Worm (Caenorhabditis elegans): Measurements from ENCODE around the gene H40L08.3.

DNA sequence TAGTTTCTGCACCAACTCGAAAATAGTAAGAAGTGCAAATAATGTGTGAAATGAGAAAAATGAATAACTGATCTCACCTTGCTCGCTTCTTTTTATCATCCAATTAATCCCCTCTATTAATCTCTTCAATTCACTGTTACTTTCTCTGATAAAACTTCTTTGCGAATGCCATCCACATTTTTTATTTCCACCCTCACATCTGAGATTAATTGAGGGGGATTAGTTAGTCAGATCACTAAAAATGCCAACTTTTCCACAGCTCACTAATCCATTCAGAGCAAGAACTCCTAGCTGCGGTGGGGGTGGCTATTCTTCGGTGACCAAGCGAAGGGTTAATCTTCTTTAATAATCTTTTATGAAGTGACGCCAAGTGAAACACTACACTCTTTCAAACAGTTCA lies 41.1 kb downstream of the H40L08.3 start, which contains the start of gene dsc-1:
- TF ChIP-seq dao-5 (tag; optimal IDR thresholded peaks at IDR 0.05) (no peak), W03F9.2 (tag; optimal IDR thresholded peaks at IDR 0.05) (no peak)

Data from whole organism, L4/young adult.